Fruit fly (Drosophila melanogaster): ENCODE measurements around the gene CG17681.
A peak's percentile ranks its signal among the peaks of the same experiment; 100 is the strongest.

Gene CG17681

DNA sequence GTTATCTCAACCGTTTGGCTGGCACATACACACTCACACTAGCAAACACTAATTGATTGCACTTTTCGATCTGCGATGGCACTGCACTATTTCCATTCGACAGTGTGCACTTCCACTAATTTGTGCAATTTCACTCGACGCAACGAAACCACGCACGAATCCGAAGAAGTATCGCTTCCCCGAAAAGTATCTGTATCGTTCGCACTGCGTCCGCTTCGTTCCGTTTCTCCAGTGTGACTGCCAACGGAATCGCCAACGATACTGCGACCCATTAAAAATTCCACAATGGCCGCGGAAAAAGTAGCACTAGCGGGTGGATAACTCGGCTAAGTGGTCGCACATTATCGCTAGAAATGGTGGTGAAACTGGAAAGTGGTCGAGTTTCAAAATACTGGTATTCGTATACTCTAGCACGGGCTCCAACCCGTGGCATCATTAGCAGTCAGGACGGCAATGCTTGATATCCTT, 717 bp upstream of the CG17681 start, which contains the start of gene Socs36E (continued):
- TF ChIP-seq crp (GFP tag; optimal IDR thresholded peaks at IDR 0.05) = no peak
- peak; percentile 91 for TF ChIP-seq CG12769 (tag; optimal IDR thresholded peaks at IDR 0.05)
- TF ChIP-seq Sry-δ (GFP tag; optimal IDR thresholded peaks at IDR 0.05) = peak; percentile 66
- no peak for TF ChIP-seq Ssrp (tag; optimal IDR thresholded peaks at IDR 0.05)
- peak; percentile 28 for TF ChIP-seq CG4282 (GFP tag; optimal IDR thresholded peaks at IDR 0.05)
- peak; percentile 29 for TF ChIP-seq CG13424 (tag; optimal IDR thresholded peaks at IDR 0.05)
- TF ChIP-seq ci (GFP tag; IDR thresholded peaks at IDR 0.05) = no peak; the same call in 1 of the 3 replicates
- TF ChIP-seq CG2199 (GFP tag; IDR thresholded peaks at IDR 0.05) = peak; percentile 90; the same call in 2 of the 3 replicates
- no peak for TF ChIP-seq usp (GFP tag; optimal IDR thresholded peaks at IDR 0.05)
- no peak for TF ChIP-seq CG10274 (GFP tag; optimal IDR thresholded peaks at IDR 0.05)
- peak; percentile 38 for TF ChIP-seq CG15601 (tag; optimal IDR thresholded peaks at IDR 0.05)
- TF ChIP-seq CG1233 (GFP tag; optimal IDR thresholded peaks at IDR 0.05) = no peak
- TF ChIP-seq nom (GFP tag; optimal IDR thresholded peaks at IDR 0.05) = peak; percentile 41
- peak; percentile 44 for TF ChIP-seq CoRest (tag; optimal IDR thresholded peaks at IDR 0.05)
- TF ChIP-seq bbx (GFP tag; IDR thresholded peaks at IDR 0.05; ENCODE audit: partially characterized antibody) = peak; percentile 72
- peak; percentile 58 for TF ChIP-seq CG32767 (GFP tag; IDR thresholded peaks at IDR 0.05)
- TF ChIP-seq cato (GFP tag; optimal IDR thresholded peaks at IDR 0.05; ENCODE audit: borderline replicate concordance) = no peak
- TF ChIP-seq Poxn (GFP tag; IDR thresholded peaks at IDR 0.05) = no peak
- no peak for TF ChIP-seq CG6813 (GFP tag; optimal IDR thresholded peaks at IDR 0.05)
- TF ChIP-seq disco-r (GFP tag; optimal IDR thresholded peaks at IDR 0.05) = peak; percentile 36
- TF ChIP-seq Dbx (GFP tag; IDR thresholded peaks at IDR 0.05) = peak; percentile 64
- TF ChIP-seq Dp (GFP tag; optimal IDR thresholded peaks at IDR 0.05) = peak; percentile 63
- peak; percentile 42 for TF ChIP-seq NC2α (GFP tag; optimal IDR thresholded peaks at IDR 0.05)
- TF ChIP-seq BtbVII (GFP tag; optimal IDR thresholded peaks at IDR 0.05) = no peak
- peak; percentile 24 for TF ChIP-seq Atf3 (GFP tag; optimal IDR thresholded peaks at IDR 0.05)
- TF ChIP-seq pita (GFP tag; optimal IDR thresholded peaks at IDR 0.05) = peak; percentile 100
- TF ChIP-seq CG9727 (GFP tag; optimal IDR thresholded peaks at IDR 0.05) = no peak
- peak; percentile 13 for TF ChIP-seq da (GFP tag; optimal IDR thresholded peaks at IDR 0.05)
- TF ChIP-seq CG6791 (GFP tag; IDR thresholded peaks at IDR 0.05; ENCODE audit: partially characterized antibody) = peak; percentile 72; the same call in 2 of the 3 replicates
- TF ChIP-seq CG3065 (GFP tag; optimal IDR thresholded peaks at IDR 0.05) = no peak
- peak; percentile 99 for TF ChIP-seq CG9797 (GFP tag; optimal IDR thresholded peaks at IDR 0.05)
- TF ChIP-seq CG10959 (GFP tag; IDR thresholded peaks at IDR 0.05) = peak; percentile 33; the same call in 1 of the 2 replicates
- TF ChIP-seq pan (optimal IDR thresholded peaks at IDR 0.05) = no peak
- peak in 1 of 2 experiments; percentile 5 for TF ChIP-seq pan (GFP tag; optimal IDR thresholded peaks at IDR 0.05 in 1 of 2, IDR thresholded peaks at IDR 0.05 in 1 of 2)
- TF ChIP-seq CG1832 (GFP tag; optimal IDR thresholded peaks at IDR 0.05) = no peak
- no peak for TF ChIP-seq esg (GFP tag; conservative IDR thresholded peaks at IDR 0.05)
- no peak for TF ChIP-seq E2f1 (GFP tag; IDR thresholded peaks at IDR 0.05)
- peak; percentile 91 for TF ChIP-seq Ets97D (GFP tag; optimal IDR thresholded peaks at IDR 0.05)
- TF ChIP-seq MESR4 (GFP tag; optimal IDR thresholded peaks at IDR 0.05) = peak; percentile 62
- no peak for TF ChIP-seq CG34224 (GFP tag; IDR thresholded peaks at IDR 0.05; ENCODE audit: partially characterized antibody)
- no peak for TF ChIP-seq ttk (GFP tag; IDR thresholded peaks at IDR 0.05)
- peak; percentile 2 for TF ChIP-seq CG2678 (tag; optimal IDR thresholded peaks at IDR 0.05)
- TF ChIP-seq Dll (GFP tag; IDR thresholded peaks at IDR 0.05; ENCODE audit: partially characterized antibody) = peak; percentile 32; the same call in 2 of the 4 replicates
- TF ChIP-seq abd-A (tag; optimal IDR thresholded peaks at IDR 0.05) = peak; percentile 95
- TF ChIP-seq Dref (GFP tag; IDR thresholded peaks at IDR 0.05) = peak; percentile 50
- TF ChIP-seq CG2712 (tag; optimal IDR thresholded peaks at IDR 0.05) = peak; percentile 66
- no peak for TF ChIP-seq bowl (GFP tag; IDR thresholded peaks at IDR 0.05)
- TF ChIP-seq CkIIα-i1 (GFP tag; IDR thresholded peaks at IDR 0.05) = no peak
- no peak for TF ChIP-seq klu (GFP tag; IDR thresholded peaks at IDR 0.05)
- TF ChIP-seq p53 (GFP tag; optimal IDR thresholded peaks at IDR 0.05) = peak; percentile 14

All from whole organism, embryonic.